Fruit fly (Drosophila melanogaster) whole organism, embryonic: ENCODE results near the gene Sec23.
A peak's percentile ranks its signal among the peaks of the same experiment; 100 is the strongest.

ENCODE experiments used
- Awh ChIP-seq: fragments of 200-800 bp; sonication (Bioruptor generic); IDR thresholded peaks from 2 replicates; pipeline ENCODE4, ENCODE4 v1.3.6; 2022; ENCODE audit warnings: missing biosample characterization, missing genetic modification characterization
- Blimp-1 ChIP-seq: fragments of 200-800 bp; sonication (Bioruptor generic); optimal IDR thresholded peaks from 3 replicates; lab custom pipeline; 2018; ENCODE audit warnings: missing biosample characterization, missing genetic modification characterization, mild to moderate bottlenecking, moderate library complexity, missing genetic modification reagents
- CG10147 ChIP-seq: fragments of 200-800 bp; sonication (Bioruptor generic); optimal IDR thresholded peaks from 2 replicates; lab custom pipeline; 2019; ENCODE audit warnings: missing biosample characterization, mild to moderate bottlenecking, missing genetic modification characterization, moderate library complexity
- CG10267 ChIP-seq: fragments of 200-800 bp; sonication (Bioruptor generic); optimal IDR thresholded peaks from 2 replicates; lab custom pipeline; 2018; ENCODE audit warnings: missing biosample characterization, mild to moderate bottlenecking, missing genetic modification characterization, moderate library complexity
- CG11504 ChIP-seq: fragments of 200-800 bp; sonication (Bioruptor generic); optimal IDR thresholded peaks from 3 replicates; lab custom pipeline; 2019; ENCODE audit warnings: missing biosample characterization, mild to moderate bottlenecking, missing genetic modification characterization, moderate library complexity
- CG12219 ChIP-seq: fragments of 200-800 bp; sonication (Bioruptor generic); optimal IDR thresholded peaks from 3 replicates; lab custom pipeline; 2018; ENCODE audit warnings: missing biosample characterization, mild to moderate bottlenecking, missing genetic modification characterization
- CG12391 ChIP-seq: fragments of 200-800 bp; sonication (Bioruptor generic); optimal IDR thresholded peaks from 3 replicates; lab custom pipeline; 2018; ENCODE audit warnings: missing biosample characterization, mild to moderate bottlenecking, missing genetic modification characterization, moderate library complexity
- CG13287 ChIP-seq: fragments of 200-800 bp; sonication (Bioruptor generic); IDR thresholded peaks from 2 replicates; pipeline ENCODE4 v1.3.6; 2022; ENCODE audit warnings: missing biosample characterization, missing genetic modification characterization; ENCODE audit not compliant: partially characterized antibody
- CG14050 ChIP-seq: fragments of 200-800 bp; sonication (Bioruptor generic); IDR thresholded peaks from 3 replicates; pipeline ENCODE4 v1.3.6; 2022; ENCODE audit warnings: missing biosample characterization, missing genetic modification characterization
- CG14667 ChIP-seq: fragments of 200-800 bp; sonication (Bioruptor generic); IDR thresholded peaks from 2 replicates; pipeline ENCODE4 v1.3.6; 2022; ENCODE audit warnings: missing biosample characterization, missing genetic modification characterization
- CG15696 ChIP-seq: fragments of 200-800 bp; sonication (Bioruptor generic); optimal IDR thresholded peaks from 2 replicates; lab custom pipeline; 2019; ENCODE audit warnings: missing biosample characterization, mild to moderate bottlenecking, missing genetic modification characterization, moderate library complexity
- CG16863 ChIP-seq: fragments of 200-800 bp; sonication (Bioruptor generic); optimal IDR thresholded peaks from 3 replicates; lab custom pipeline; 2016; ENCODE audit warnings: missing biosample characterization, missing genetic modification characterization
- CG18262 ChIP-seq: fragments of 200-800 bp; optimal IDR thresholded peaks from 3 replicates; lab custom pipeline; 2019; ENCODE audit warnings: missing biosample characterization, mild to moderate bottlenecking, missing genetic modification characterization, moderate library complexity
- CG18764 ChIP-seq: fragments of 200-800 bp; sonication (Bioruptor generic); optimal IDR thresholded peaks from 3 replicates; lab custom pipeline; 2016; ENCODE audit warnings: missing biosample characterization, missing genetic modification characterization
- CG2116 ChIP-seq: fragments of 200-800 bp; sonication (Bioruptor generic); optimal IDR thresholded peaks from 3 replicates; lab custom pipeline; 2018; ENCODE audit warnings: missing biosample characterization, mild to moderate bottlenecking, missing genetic modification characterization
- CG31224 ChIP-seq: fragments of 200-800 bp; sonication (Bioruptor generic); IDR thresholded peaks from 2 replicates; pipeline ENCODE4 v1.3.6; 2022; ENCODE audit warnings: missing biosample characterization, missing genetic modification characterization
- CG7357 ChIP-seq: fragments of 200-800 bp; sonication (Bioruptor generic); IDR thresholded peaks from 3 replicates; pipeline ENCODE4 v1.3.6; 2022; ENCODE audit warnings: missing biosample characterization, missing genetic modification characterization
- CG7786 ChIP-seq: fragments of 200-800 bp; sonication (Bioruptor generic); optimal IDR thresholded peaks from 2 replicates; lab custom pipeline; 2016; ENCODE audit warnings: missing biosample characterization, missing genetic modification characterization
- CG8089 ChIP-seq: fragments of 200-800 bp; sonication (Bioruptor generic); optimal IDR thresholded peaks from 3 replicates; lab custom pipeline; 2016; ENCODE audit warnings: missing biosample characterization, missing genetic modification characterization
- CrebB ChIP-seq: fragments of 200-800 bp; sonication (Bioruptor generic); optimal IDR thresholded peaks from 3 replicates; lab custom pipeline; 2018; ENCODE audit warnings: missing biosample characterization, mild to moderate bottlenecking, missing genetic modification characterization
- Dip2 ChIP-seq: fragments of 200-800 bp; sonication (Bioruptor generic); IDR thresholded peaks from 2 replicates; pipeline ENCODE4 v1.3.6; 2022; ENCODE audit warnings: missing biosample characterization, missing genetic modification characterization
- Dp ChIP-seq: fragments of 200-800 bp; sonication (Bioruptor generic); optimal IDR thresholded peaks from 2 replicates; lab custom pipeline; 2018; ENCODE audit warnings: missing biosample characterization, mild to moderate bottlenecking, missing genetic modification characterization, moderate library complexity
- H15 ChIP-seq: fragments of 200-800 bp; sonication (Bioruptor generic); IDR thresholded peaks from 3 replicates; pipeline ENCODE4 v1.3.6; 2022; ENCODE audit warnings: missing biosample characterization, missing genetic modification characterization
- Mes4 ChIP-seq: fragments of 200-800 bp; sonication (Bioruptor generic); optimal IDR thresholded peaks from 2 replicates; lab custom pipeline; 2016; ENCODE audit warnings: missing biosample characterization, missing genetic modification characterization
- Nf-YA ChIP-seq: fragments of 200-800 bp; sonication (Bioruptor generic); IDR thresholded peaks from 2 replicates; pipeline ENCODE4 v1.3.6; 2022; ENCODE audit warnings: missing biosample characterization, missing genetic modification characterization
- NfI ChIP-seq: fragments of 200-800 bp; sonication (Bioruptor generic); optimal IDR thresholded peaks from 3 replicates; lab custom pipeline; 2018; ENCODE audit warnings: missing biosample characterization, mild to moderate bottlenecking, missing genetic modification characterization, moderate library complexity
- Optix ChIP-seq: fragments of 200-800 bp; sonication (Bioruptor generic); IDR thresholded peaks from 3 replicates; pipeline ENCODE4 v1.3.6; 2022; ENCODE audit warnings: missing biosample characterization, missing genetic modification characterization
- Sry-β ChIP-seq: fragments of 200-800 bp; sonication (Bioruptor generic); optimal IDR thresholded peaks from 2 replicates; lab custom pipeline; 2018; ENCODE audit warnings: missing biosample characterization, mild to moderate bottlenecking, missing genetic modification characterization, moderate library complexity
- Ssrp ChIP-seq: fragments of 200-800 bp; sonication (Bioruptor generic); optimal IDR thresholded peaks from 2 replicates; lab custom pipeline; 2018; ENCODE audit warnings: missing biosample characterization, mild to moderate bottlenecking, missing genetic modification characterization, moderate library complexity
- Taf1 ChIP-seq: fragments of 200-800 bp; sonication (Bioruptor generic); IDR thresholded peaks from 2 replicates; pipeline ENCODE4 v1.3.6; 2022; ENCODE audit warnings: missing biosample characterization, missing genetic modification characterization
- ap ChIP-seq: fragments of 200-800 bp; sonication (Bioruptor generic); IDR thresholded peaks from 2 replicates; pipeline ENCODE4 v1.3.6; 2022; ENCODE audit warnings: missing biosample characterization, missing genetic modification characterization
- ash1 ChIP-seq: fragments of 200-800 bp; sonication (Bioruptor generic); optimal IDR thresholded peaks from 2 replicates; lab custom pipeline; 2018; ENCODE audit warnings: missing biosample characterization, mild to moderate bottlenecking, missing genetic modification characterization
- crol ChIP-seq: fragments of 200-800 bp; sonication (Bioruptor generic); IDR thresholded peaks from 2 replicates; pipeline ENCODE4 v1.3.6; 2022; ENCODE audit warnings: missing biosample characterization, missing genetic modification characterization
- danr ChIP-seq: fragments of 200-800 bp; sonication (Bioruptor generic); IDR thresholded peaks from 2 replicates; pipeline ENCODE4 v1.3.6; 2022; ENCODE audit warnings: missing biosample characterization, missing genetic modification characterization
- dimm ChIP-seq: fragments of 200-800 bp; sonication (Bioruptor generic); IDR thresholded peaks from 2 replicates; pipeline ENCODE4 v1.3.6; 2022; ENCODE audit warnings: missing biosample characterization, missing genetic modification characterization
- exex ChIP-seq: fragments of 200-800 bp; sonication (Bioruptor generic); optimal IDR thresholded peaks from 4 replicates; lab custom pipeline; 2018; ENCODE audit warnings: missing biosample characterization, mild to moderate bottlenecking, missing genetic modification characterization, moderate library complexity
- fd3F ChIP-seq: fragments of 200-800 bp; sonication (Bioruptor generic); optimal IDR thresholded peaks from 2 replicates; lab custom pipeline; 2018; ENCODE audit warnings: missing biosample characterization, mild to moderate bottlenecking, missing genetic modification characterization, moderate library complexity
- grn ChIP-seq: fragments of 200-800 bp; sonication (Bioruptor generic); optimal IDR thresholded peaks from 3 replicates; lab custom pipeline; 2017; ENCODE audit warnings: missing biosample characterization, missing genetic modification characterization
- gsb ChIP-seq: fragments of 200-800 bp; sonication (Bioruptor generic); IDR thresholded peaks from 2 replicates; pipeline ENCODE4 v1.3.6; 2022; ENCODE audit warnings: missing biosample characterization, missing genetic modification characterization
- gsb-n ChIP-seq: fragments of 200-800 bp; sonication (Bioruptor generic); optimal IDR thresholded peaks from 3 replicates; lab custom pipeline; 2018; ENCODE audit warnings: missing biosample characterization, mild to moderate bottlenecking, missing genetic modification characterization
- h ChIP-seq: fragments of >200 bp; optimal IDR thresholded peaks from 2 replicates; lab custom pipeline; 2017
- kah ChIP-seq: fragments of 200-800 bp; sonication (Bioruptor generic); optimal IDR thresholded peaks from 2 replicates; lab custom pipeline; 2018; ENCODE audit warnings: missing biosample characterization, mild to moderate bottlenecking, missing genetic modification characterization
- klu ChIP-seq: fragments of 200-800 bp; sonication (Bioruptor generic); IDR thresholded peaks from 2 replicates; pipeline ENCODE4 v1.3.6; 2022; ENCODE audit warnings: missing biosample characterization, missing genetic modification characterization
- knrl ChIP-seq: fragments of 200-800 bp; sonication (Bioruptor generic); IDR thresholded peaks from 3 replicates; pipeline ENCODE4 v1.3.6; 2022; ENCODE audit warnings: missing biosample characterization, missing genetic modification characterization; ENCODE audit not compliant: partially characterized antibody
- luna ChIP-seq: fragments of 200-800 bp; sonication (Bioruptor generic); optimal IDR thresholded peaks from 2 replicates; lab custom pipeline; 2016; ENCODE audit warnings: missing biosample characterization, missing genetic modification characterization
- maf-S ChIP-seq: fragments of 200-800 bp; sonication (Bioruptor generic); optimal IDR thresholded peaks from 2 replicates; lab custom pipeline; 2016; ENCODE audit warnings: missing biosample characterization, missing genetic modification characterization
- mam ChIP-seq: fragments of 200-800 bp; sonication (Bioruptor generic); optimal IDR thresholded peaks from 3 replicates; lab custom pipeline; 2016; ENCODE audit warnings: missing biosample characterization, missing genetic modification characterization
- mld ChIP-seq: fragments of 200-800 bp; sonication (Bioruptor generic); IDR thresholded peaks from 3 replicates; pipeline ENCODE4 v1.3.6; 2022; ENCODE audit warnings: missing biosample characterization, missing genetic modification characterization; ENCODE audit not compliant: partially characterized antibody
- oc ChIP-seq: fragments of 200-800 bp; sonication (Bioruptor generic); optimal IDR thresholded peaks from 2 replicates; lab custom pipeline; 2018; ENCODE audit warnings: missing biosample characterization, mild to moderate bottlenecking, missing genetic modification characterization, moderate library complexity
- peb ChIP-seq: fragments of 200-800 bp; sonication (Bioruptor generic); IDR thresholded peaks from 2 replicates; pipeline ENCODE4 v1.3.6; 2022; ENCODE audit warnings: missing biosample characterization, missing genetic modification characterization
- sens-2 ChIP-seq: fragments of 200-800 bp; sonication (Bioruptor generic); IDR thresholded peaks from 2 replicates; pipeline ENCODE4 v1.3.6; 2022; ENCODE audit warnings: missing biosample characterization, missing genetic modification characterization
- shn ChIP-seq: fragments of 200-800 bp; sonication (Bioruptor generic); optimal IDR thresholded peaks from 3 replicates; lab custom pipeline; 2016; ENCODE audit warnings: missing biosample characterization, missing genetic modification characterization

Gene Sec23

DNA sequence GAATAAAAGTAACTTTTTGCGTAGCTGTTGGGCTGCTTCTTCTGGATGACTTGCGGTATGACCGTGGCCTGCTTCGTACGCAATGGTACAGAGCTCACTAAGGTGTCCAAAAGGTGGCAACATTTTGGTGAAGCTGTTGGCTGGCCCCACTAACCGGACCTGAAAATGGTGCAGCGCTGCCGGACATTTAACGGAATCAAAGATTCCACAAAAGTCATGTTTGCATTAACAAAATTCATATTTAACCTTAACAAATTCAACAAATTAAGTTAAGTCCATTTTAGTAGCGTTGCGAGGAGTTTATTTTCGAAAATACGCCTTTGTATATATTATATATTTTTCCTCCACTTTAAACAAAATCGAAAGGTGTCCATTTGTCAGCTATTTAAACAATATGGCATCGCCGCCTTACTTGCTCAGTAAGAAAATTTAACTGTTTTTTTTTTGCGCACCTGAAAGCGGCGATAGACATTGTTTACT lies 47.8 kb upstream of the Sec23 start, which contains the start of the genes kra and SecS (continued):
- no peak for TF ChIP-seq CG14667
- peak; percentile 58 for TF ChIP-seq Dp (GFP tag; lab: Kevin White, UChicago)
- no peak for TF ChIP-seq dimm (GFP tag; lab: Robert Waterston, UW)
- peak; percentile 49 for TF ChIP-seq shn (GFP tag; lab: Kevin White, UChicago)
- TF ChIP-seq CG11504 (tag; lab: Kevin White, UChicago), result no peak
- no peak for TF ChIP-seq Optix (GFP tag; lab: Robert Waterston, UW)
- TF ChIP-seq NfI (GFP tag; lab: Kevin White, UChicago), result peak; percentile 55
- TF ChIP-seq CG2116 (GFP tag; lab: Kevin White, UChicago), result peak; percentile 78
- TF ChIP-seq kah, result no peak
- TF ChIP-seq CG7786 (GFP tag; lab: Kevin White, UChicago), result peak; percentile 42
- no peak for TF ChIP-seq CG8089 (GFP tag; lab: Kevin White, UChicago)
- peak; percentile 74 for TF ChIP-seq CG12391
- TF ChIP-seq peb (GFP tag; lab: Robert Waterston, UW), result no peak
- TF ChIP-seq CG10267 (tag; lab: Kevin White, UChicago), result peak; percentile 66
- TF ChIP-seq Mes4 (GFP tag; lab: Kevin White, UChicago), result no peak
- TF ChIP-seq CG18764, result peak; percentile 27
- TF ChIP-seq Ssrp (tag; lab: Kevin White, UChicago), result peak; percentile 22
- TF ChIP-seq CG14050 (GFP tag; lab: Robert Waterston, UW), result no peak
- TF ChIP-seq gsb-n (tag; lab: Kevin White, UChicago), result no peak
- no peak for TF ChIP-seq H15 (GFP tag; lab: Robert Waterston, UW)
- TF ChIP-seq exex, result peak; percentile 6
- peak; percentile 54 for TF ChIP-seq CG10147 (GFP tag; lab: Kevin White, UChicago)
- TF ChIP-seq CG15696, result peak; percentile 58
- TF ChIP-seq sens-2 (GFP tag; lab: Robert Waterston, UW), result no peak
- TF ChIP-seq mam (GFP tag; lab: Kevin White, UChicago), result peak; percentile 68
- no peak for TF ChIP-seq luna
- TF ChIP-seq Dip2 (GFP tag; lab: Robert Waterston, UW), result no peak
- TF ChIP-seq fd3F (GFP tag; lab: Kevin White, UChicago), result peak; percentile 47
- peak; percentile 27 for TF ChIP-seq CG18262 (tag; lab: Kevin White, UChicago)
- TF ChIP-seq Sry-β (GFP tag; lab: Kevin White, UChicago), result peak; percentile 16
- no peak for TF ChIP-seq gsb (GFP tag; lab: Robert Waterston, UW)
- TF ChIP-seq ap (GFP tag; lab: Robert Waterston, UW), result no peak
- no peak for TF ChIP-seq Awh
- TF ChIP-seq ash1, result peak; percentile 20
- TF ChIP-seq CG31224 (GFP tag; lab: Robert Waterston, UW), result no peak
- no peak for TF ChIP-seq knrl
- no peak for TF ChIP-seq CG7357 (GFP tag; lab: Robert Waterston, UW)
- peak; percentile 56 for TF ChIP-seq CrebB (tag; lab: Kevin White, UChicago)
- peak; percentile 66 for TF ChIP-seq maf-S (GFP tag; lab: Kevin White, UChicago)
- TF ChIP-seq Nf-YA (GFP tag; lab: Robert Waterston, UW), result no peak
- TF ChIP-seq grn (GFP tag; lab: Kevin White, UChicago), result no peak
- no peak for TF ChIP-seq h (lab: Kevin White, UChicago)
- no peak for TF ChIP-seq klu (GFP tag; lab: Robert Waterston, UW)
- TF ChIP-seq Taf1 (GFP tag; lab: Robert Waterston, UW), result no peak
- TF ChIP-seq oc, result no peak
- TF ChIP-seq CG12219, result no peak
- TF ChIP-seq crol (GFP tag; lab: Robert Waterston, UW), result no peak
- TF ChIP-seq Blimp-1 (GFP tag; lab: Kevin White, UChicago), result peak; percentile 71
- no peak for TF ChIP-seq mld
- no peak for TF ChIP-seq CG16863 (GFP tag; lab: Kevin White, UChicago)
- no peak for TF ChIP-seq CG13287
- no peak for TF ChIP-seq danr (GFP tag; lab: Robert Waterston, UW)
